Worm (Caenorhabditis elegans) whole organism, L4 larva: ENCODE data around the gene str-232.

Experiments used
- F26F4.8 ChIP-seq: fragments of 200-800 bp; sonication (Bioruptor generic); conservative IDR thresholded peaks from 2 replicates; pipeline ENCODE4 v1.3.6; 2022; ENCODE audit warnings: missing genetic modification characterization, missing compliant biosample characterization
- F37D6.2 ChIP-seq: sonication (generic microtip); optimal IDR thresholded peaks from 2 replicates; lab custom pipeline; 2016; ENCODE audit warnings: mild to moderate bottlenecking, missing genetic modification characterization, missing compliant biosample characterization
- F49E8.2 ChIP-seq: sonication (generic microtip); optimal IDR thresholded peaks from 2 replicates; lab custom pipeline; 2016; ENCODE audit warnings: missing compliant biosample characterization, mild to moderate bottlenecking, missing genetic modification characterization, borderline replicate concordance
- R02D3.7 ChIP-seq: fragments of 150-350 bp; sonication (generic microtip); optimal IDR thresholded peaks from 3 replicates; lab custom pipeline; 2014; ENCODE audit warnings: missing biosample characterization, missing genetic modification characterization
- T20F7.1 ChIP-seq: fragments of 200-800 bp; sonication (Bioruptor generic); optimal IDR thresholded peaks from 2 replicates; lab custom pipeline; 2018; ENCODE audit warnings: mild to moderate bottlenecking, missing genetic modification characterization, missing compliant biosample characterization
- Y105C5A.15 ChIP-seq: fragments of 200-800 bp; sonication (Bioruptor generic); IDR thresholded peaks from 2 replicates; pipeline ENCODE4 v1.3.6; 2022; ENCODE audit warnings: missing genetic modification characterization, missing compliant biosample characterization
- aha-1 ChIP-seq: fragments of 150-350 bp; peaks from one replicate; lab custom pipeline; 2014; ENCODE audit warnings: missing biosample characterization, missing genetic modification characterization
- aly-2 ChIP-seq: sonication (generic microtip); optimal IDR thresholded peaks from 2 replicates; lab custom pipeline; 2018; ENCODE audit warnings: missing biosample characterization, missing genetic modification characterization
- arid-1 ChIP-seq: fragments of 200-800 bp; sonication (Bioruptor generic); conservative IDR thresholded peaks from 2 replicates; pipeline ENCODE4 v1.3.6; 2022; ENCODE audit warnings: missing genetic modification reagents, missing genetic modification characterization, missing compliant biosample characterization
- attf-4 ChIP-seq: sonication (generic microtip); optimal IDR thresholded peaks from 3 replicates; lab custom pipeline; 2017; ENCODE audit warnings: missing biosample characterization, missing genetic modification characterization
- ceh-20 ChIP-seq: fragments of 200-800 bp; sonication (Bioruptor generic); IDR thresholded peaks from 2 replicates; pipeline ENCODE4 v1.3.6; 2022; ENCODE audit warnings: missing genetic modification reagents, missing genetic modification characterization, missing compliant biosample characterization
- ceh-32 ChIP-seq: sonication (generic microtip); optimal IDR thresholded peaks from 2 replicates; lab custom pipeline; 2016; ENCODE audit warnings: mild to moderate bottlenecking, missing genetic modification characterization, missing compliant biosample characterization; ENCODE audit not compliant: poor library complexity
- ceh-62 ChIP-seq: sonication (generic microtip); optimal IDR thresholded peaks from 2 replicates; lab custom pipeline; 2017; ENCODE audit warnings: missing biosample characterization, missing genetic modification characterization
- ces-1 ChIP-seq: fragments of 150-350 bp; sonication (generic microtip); optimal IDR thresholded peaks from 4 replicates; lab custom pipeline; 2014; ENCODE audit warnings: missing biosample characterization, missing genetic modification reagents, missing genetic modification characterization
- dpl-1 ChIP-seq: fragments of 150-350 bp; optimal IDR thresholded peaks from 2 replicates; lab custom pipeline; 2014; ENCODE audit warnings: missing biosample characterization, missing genetic modification reagents, missing genetic modification characterization
- duxl-1 ChIP-seq: sonication (generic microtip); optimal IDR thresholded peaks from 2 replicates; lab custom pipeline; 2016; ENCODE audit warnings: mild to moderate bottlenecking, missing genetic modification characterization, moderate library complexity, missing compliant biosample characterization; ENCODE audit not compliant: poor library complexity
- dve-1 ChIP-seq: sonication (generic microtip); optimal IDR thresholded peaks from 2 replicates; lab custom pipeline; 2017; ENCODE audit warnings: antibody characterized with exemption, mild to moderate bottlenecking, missing genetic modification characterization, missing compliant biosample characterization; ENCODE audit not compliant: insufficient read depth
- egl-43 ChIP-seq: fragments of 200-800 bp; sonication (Bioruptor generic); IDR thresholded peaks from 2 replicates; pipeline ENCODE4 v1.3.6; 2022; ENCODE audit warnings: missing genetic modification reagents, missing genetic modification characterization, missing compliant biosample characterization
- gei-8 ChIP-seq: fragments of 200-800 bp; sonication (Bioruptor generic); optimal IDR thresholded peaks from 2 replicates; lab custom pipeline; 2018; ENCODE audit warnings: mild to moderate bottlenecking, missing genetic modification characterization, missing compliant biosample characterization
- hlh-11 ChIP-seq: fragments of 200-800 bp; sonication (Bioruptor generic); optimal IDR thresholded peaks from 2 replicates; lab custom pipeline; 2018; ENCODE audit warnings: mild to moderate bottlenecking, missing genetic modification characterization, missing compliant biosample characterization
- lin-1 ChIP-seq: fragments of 200-800 bp; sonication (Bioruptor generic); IDR thresholded peaks from 2 replicates; pipeline ENCODE4 v1.3.6; 2022; ENCODE audit warnings: missing genetic modification reagents, missing genetic modification characterization, missing compliant biosample characterization
- lin-38 ChIP-seq: fragments of 200-800 bp; sonication (Bioruptor generic); IDR thresholded peaks from 2 replicates; pipeline ENCODE4 v1.3.6; 2022; ENCODE audit warnings: missing genetic modification reagents, missing genetic modification characterization, missing compliant biosample characterization
- lsy-2 ChIP-seq, 2 experiments: fragments of 150-350 bp in 1 of 2; sonication (generic microtip) in 1 of 2; optimal IDR thresholded peaks; 2 replicates each; lab custom pipeline; 2014 to 2017; ENCODE audit warnings: missing biosample characterization in 2 of 2, missing genetic modification characterization in 2 of 2
- madf-5 ChIP-seq, 2 experiments: fragments of 200-800 bp; sonication (Bioruptor generic); IDR thresholded peaks; 2 replicates each; pipeline ENCODE4 v1.3.6; 2022; ENCODE audit warnings: missing compliant biosample characterization in 2 of 2, missing genetic modification characterization in 2 of 2
- mep-1 ChIP-seq: fragments of 150-350 bp; sonication (generic microtip); optimal IDR thresholded peaks from 3 replicates; lab custom pipeline; 2014; ENCODE audit warnings: missing biosample characterization, missing genetic modification characterization
- mxl-3 ChIP-seq: fragments of 200-800 bp; sonication (Bioruptor generic); optimal IDR thresholded peaks from 2 replicates; lab custom pipeline; 2018; ENCODE audit warnings: mild to moderate bottlenecking, missing genetic modification characterization, missing compliant biosample characterization
- nhr-102 ChIP-seq: sonication (generic microtip); optimal IDR thresholded peaks from 2 replicates; lab custom pipeline; 2016; ENCODE audit warnings: mild to moderate bottlenecking, missing genetic modification characterization, moderate library complexity, missing compliant biosample characterization
- nhr-28 ChIP-seq: fragments of 150-350 bp; optimal IDR thresholded peaks from 2 replicates; lab custom pipeline; 2014; ENCODE audit warnings: missing biosample characterization, missing genetic modification characterization
- nhr-41 ChIP-seq: fragments of 200-800 bp; sonication (Bioruptor generic); IDR thresholded peaks from 2 replicates; pipeline ENCODE4 v1.3.6; 2022; ENCODE audit warnings: missing genetic modification reagents, missing genetic modification characterization, missing compliant biosample characterization
- nhr-42 ChIP-seq: fragments of 200-800 bp; sonication (Bioruptor generic); IDR thresholded peaks from 2 replicates; pipeline ENCODE4 v1.3.6; 2022; ENCODE audit warnings: missing genetic modification characterization, missing compliant biosample characterization
- nhr-6 ChIP-seq: fragments of 150-350 bp; optimal IDR thresholded peaks from 2 replicates; lab custom pipeline; 2014; ENCODE audit warnings: missing biosample characterization, missing genetic modification characterization
- pha-4 ChIP-seq, 2 experiments: fragments of 150-350 bp in 1 of 2; fragments of 200-800 bp in 1 of 2; sonication (Bioruptor generic) in 1 of 2; IDR thresholded peaks in 1 of 2; optimal IDR thresholded peaks in 1 of 2; 2 replicates each; pipeline versions ENCODE4 v1.3.6 to Lab custom; 2014 to 2022; ENCODE audit warnings: missing genetic modification characterization in 2 of 2, missing genetic modification reagents in 2 of 2, missing biosample characterization in 1 of 2, missing compliant biosample characterization in 1 of 2
- pqm-1 ChIP-seq: sonication (generic microtip); optimal IDR thresholded peaks from 2 replicates; lab custom pipeline; 2017; ENCODE audit warnings: missing biosample characterization, missing genetic modification characterization
- saeg-2 ChIP-seq: fragments of 200-800 bp; sonication (Bioruptor generic); IDR thresholded peaks from 2 replicates; pipeline ENCODE4 v1.3.6; 2022; ENCODE audit warnings: missing genetic modification reagents, missing genetic modification characterization, missing compliant biosample characterization
- set-16 ChIP-seq: fragments of 200-800 bp; sonication (Bioruptor generic); IDR thresholded peaks from 2 replicates; pipeline ENCODE4 v1.3.6; 2022; ENCODE audit warnings: missing genetic modification reagents, missing genetic modification characterization, missing compliant biosample characterization
- skn-1 ChIP-seq: fragments of 150-350 bp; optimal IDR thresholded peaks from 2 replicates; lab custom pipeline; 2014; ENCODE audit warnings: missing biosample characterization, missing genetic modification characterization
- snpc-1.2 ChIP-seq: fragments of 200-800 bp; sonication (Bioruptor generic); IDR thresholded peaks from 2 replicates; pipeline ENCODE4 v1.3.6; 2022; ENCODE audit warnings: missing genetic modification reagents, missing genetic modification characterization, missing compliant biosample characterization
- unc-62 ChIP-seq, 3 experiments: fragments of 150-350 bp in 1 of 3; sonication (generic microtip); optimal IDR thresholded peaks in 2 of 3; peaks in 1 of 3; 1 replicate in 1 of 3; 2 replicates in 2 of 3; lab custom pipeline; 2014 to 2017; ENCODE audit warnings: missing biosample characterization in 3 of 3, missing genetic modification characterization in 3 of 3, missing genetic modification reagents in 3 of 3, missing genotype in 1 of 3
- vab-7 ChIP-seq: fragments of 200-800 bp; sonication (Bioruptor generic); IDR thresholded peaks from 2 replicates; pipeline ENCODE4 v1.3.6; 2022; ENCODE audit warnings: missing genetic modification reagents, missing genetic modification characterization, missing compliant biosample characterization
- ztf-11 ChIP-seq: fragments of 150-350 bp; optimal IDR thresholded peaks from 2 replicates; lab custom pipeline; 2014; ENCODE audit warnings: missing biosample characterization, missing genetic modification characterization

The str-232 gene

DNA sequence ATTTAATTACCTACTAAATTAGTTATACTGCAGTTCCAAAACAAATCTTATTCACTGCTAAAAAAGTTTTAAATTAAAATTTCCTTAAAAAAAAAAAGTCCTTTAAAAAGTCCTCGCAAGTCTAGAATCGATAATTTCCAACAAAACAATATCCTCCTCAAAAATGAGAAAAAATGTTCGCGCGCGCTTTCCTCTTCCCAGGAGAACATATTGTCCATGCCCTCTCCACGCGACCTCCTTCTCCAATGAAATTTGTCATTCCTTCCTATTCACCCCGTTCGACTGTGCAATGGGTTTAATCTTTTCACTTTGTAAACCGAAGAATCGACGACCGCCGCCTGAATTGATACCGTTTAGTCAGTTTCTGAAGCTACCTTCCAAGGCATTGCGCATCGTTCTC, 20.6 kb upstream of the str-232 start, which contains the start of gene T10C6.10:
Gene T10C6.10 (plus strand): TSS at position 248 of the 400 bp plus-strand sequence.
- no peak for TF ChIP-seq pha-4 (GFP tag; IDR thresholded peaks at IDR 0.05; lab: Robert Waterston, UW)
- no peak for TF ChIP-seq pha-4 (tag; optimal IDR thresholded peaks at IDR 0.05; lab: Kevin White, UChicago)
- TF ChIP-seq nhr-102 (tag; lab: Kevin White, UChicago) = no peak
- no peak for TF ChIP-seq ceh-62 (tag; lab: Kevin White, UChicago)
- no peak for TF ChIP-seq nhr-41 (GFP tag; lab: Robert Waterston, UW)
- TF ChIP-seq aly-2 = no peak
- no peak for TF ChIP-seq lin-38 (GFP tag; lab: Robert Waterston, UW)
- TF ChIP-seq egl-43 (GFP tag; lab: Robert Waterston, UW) = no peak
- TF ChIP-seq R02D3.7 (tag; lab: Kevin White, UChicago) = no peak
- TF ChIP-seq gei-8 (GFP tag; lab: Kevin White, UChicago) = no peak
- no peak for TF ChIP-seq arid-1
- no peak for TF ChIP-seq pqm-1 (tag; lab: Kevin White, UChicago)
- no peak for TF ChIP-seq F26F4.8
- no peak for TF ChIP-seq T20F7.1
- no peak for TF ChIP-seq saeg-2 (GFP tag; lab: Robert Waterston, UW)
- no peak for TF ChIP-seq lsy-2 (tag; optimal IDR thresholded peaks at IDR 0.05; lab: Kevin White, UChicago)
- TF ChIP-seq dpl-1 (GFP tag; lab: Kevin White, UChicago) = no peak
- TF ChIP-seq madf-5 (GFP tag; IDR thresholded peaks at IDR 0.05; lab: Robert Waterston, UW) = no peak
- TF ChIP-seq duxl-1 (tag; lab: Kevin White, UChicago) = no peak

- TF ChIP-seq set-16 (GFP tag; lab: Robert Waterston, UW) = peak; percentile 54
- TF ChIP-seq F49E8.2 = no peak
- no peak for TF ChIP-seq attf-4
- TF ChIP-seq mep-1 (tag; lab: Kevin White, UChicago) = no peak
These were observed 17.9 kb upstream of the str-232 start for ce11 chrV:16033491-16033890.

DNA sequence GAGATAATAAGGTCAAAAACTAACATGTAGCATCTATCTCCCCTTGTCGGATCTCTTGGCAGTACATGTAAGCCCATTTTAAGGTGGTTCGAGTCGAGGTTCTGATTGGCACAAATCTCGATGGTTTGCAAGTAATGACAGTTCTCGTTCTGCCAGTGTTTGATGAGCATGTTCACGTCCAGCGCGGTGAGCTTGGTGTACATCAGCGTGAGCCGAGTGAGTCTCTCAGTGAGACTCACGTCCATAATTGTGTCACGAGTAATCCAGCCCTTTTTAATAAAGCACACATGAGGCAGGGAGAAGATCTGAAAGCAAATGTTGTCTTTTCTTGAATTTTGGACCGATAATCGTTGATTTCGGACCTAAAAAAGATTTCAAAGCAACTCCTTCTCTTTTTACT, 17.2 kb upstream of the str-232 start, which contains the start of gene T10C6.16:
Gene T10C6.16 (minus strand): TSS at position 245 of the 400 bp plus-strand sequence.
- TF ChIP-seq mxl-3 (GFP tag; lab: Kevin White, UChicago) (no peak), unc-62 (GFP tag; optimal IDR thresholded peaks at IDR 0.05 in 1 of 2; lab: Kevin White, UChicago) (peak in 1 of 2 experiments; percentile 97), unc-62 (tag; optimal IDR thresholded peaks at IDR 0.05; lab: Kevin White, UChicago) (no peak), dve-1 (tag; lab: Kevin White, UChicago) (no peak), ces-1 (GFP tag; lab: Kevin White, UChicago) (no peak), aha-1 (tag; lab: Kevin White, UChicago) (peak; percentile 79), snpc-1.2 (GFP tag; lab: Robert Waterston, UW) (0 out of 2 replicates have a peak, but pooled peaks have one; percentile 8)
- TF ChIP-seq, all 104 proteins: peak for 3

- no peak for TF ChIP-seq ceh-32
- no peak for TF ChIP-seq lin-1 (GFP tag; lab: Robert Waterston, UW)
- TF ChIP-seq skn-1 (tag; lab: Kevin White, UChicago) = no peak
- TF ChIP-seq Y105C5A.15 (GFP tag; lab: Robert Waterston, UW) = no peak
- no peak for TF ChIP-seq nhr-6 (tag; lab: Kevin White, UChicago)
- TF ChIP-seq ceh-20 = no peak
- TF ChIP-seq F26F4.8 = no peak
- no peak for TF ChIP-seq nhr-42 (GFP tag; lab: Robert Waterston, UW)
- TF ChIP-seq hlh-11 (tag; lab: Kevin White, UChicago) = no peak
- TF ChIP-seq vab-7 = no peak
- no peak for TF ChIP-seq F37D6.2 (tag; lab: Kevin White, UChicago)
- no peak for TF ChIP-seq duxl-1 (tag; lab: Kevin White, UChicago)
- no peak for TF ChIP-seq ztf-11 (tag; lab: Kevin White, UChicago)
- TF ChIP-seq nhr-28 (tag; lab: Kevin White, UChicago) = no peak
These were observed 16.0 kb upstream of the str-232 start, which contains the start of gene T10C6.7 for ce11 chrV:16031571-16031970. T10C6.7 (minus strand) TSS chrV:16031713.
